Fruit fly (Drosophila melanogaster) whole organism, embryonic: ENCODE results near the gene Ir75d.

ENCODE experiments used
- Bdp1 ChIP-seq: fragments of 200-800 bp; sonication (Bioruptor generic); optimal IDR thresholded peaks from 3 replicates; lab custom pipeline; 2016; ENCODE audit warnings: missing biosample characterization, missing genetic modification characterization
- CG1024 ChIP-seq: fragments of 200-800 bp; sonication (Bioruptor generic); IDR thresholded peaks from 2 replicates; pipeline ENCODE4 v1.3.6; 2022; ENCODE audit warnings: missing biosample characterization, missing genetic modification characterization
- CG12071 ChIP-seq: fragments of 200-800 bp; sonication (Bioruptor generic); optimal IDR thresholded peaks from 3 replicates; lab custom pipeline; 2018; ENCODE audit warnings: missing biosample characterization, mild to moderate bottlenecking, missing genetic modification characterization
- CG12155 ChIP-seq: fragments of 200-800 bp; sonication (Bioruptor generic); optimal IDR thresholded peaks from 3 replicates; lab custom pipeline; 2016; ENCODE audit warnings: missing biosample characterization, missing genetic modification characterization
- CG12744 ChIP-seq: fragments of 200-800 bp; sonication (Bioruptor generic); optimal IDR thresholded peaks from 2 replicates; lab custom pipeline; 2016; ENCODE audit warnings: missing biosample characterization, missing genetic modification characterization
- CG13424 ChIP-seq: fragments of 200-800 bp; sonication (Bioruptor generic); optimal IDR thresholded peaks from 2 replicates; lab custom pipeline; 2019; ENCODE audit warnings: missing biosample characterization, mild to moderate bottlenecking, missing genetic modification characterization, moderate library complexity
- CG14050 ChIP-seq: fragments of 200-800 bp; sonication (Bioruptor generic); IDR thresholded peaks from 3 replicates; pipeline ENCODE4 v1.3.6; 2022; ENCODE audit warnings: missing biosample characterization, missing genetic modification characterization
- CG14710 ChIP-seq: fragments of 200-800 bp; sonication (Bioruptor generic); optimal IDR thresholded peaks from 3 replicates; lab custom pipeline; 2019; ENCODE audit warnings: missing biosample characterization, mild to moderate bottlenecking, missing genetic modification characterization, moderate library complexity
- CG15696 ChIP-seq: fragments of 200-800 bp; sonication (Bioruptor generic); optimal IDR thresholded peaks from 2 replicates; lab custom pipeline; 2019; ENCODE audit warnings: missing biosample characterization, mild to moderate bottlenecking, missing genetic modification characterization, moderate library complexity
- CG1792 ChIP-seq: fragments of 200-800 bp; sonication (Bioruptor generic); optimal IDR thresholded peaks from 2 replicates; lab custom pipeline; 2016; ENCODE audit warnings: missing biosample characterization, missing genetic modification characterization
- CG1832 ChIP-seq: fragments of 200-800 bp; sonication (Bioruptor generic); optimal IDR thresholded peaks from 2 replicates; lab custom pipeline; 2017; ENCODE audit warnings: missing biosample characterization, mild to moderate bottlenecking, missing genetic modification characterization, inconsistent platforms
- CG2678 ChIP-seq: fragments of 200-800 bp; sonication (Bioruptor generic); optimal IDR thresholded peaks from 3 replicates; lab custom pipeline; 2019; ENCODE audit warnings: missing biosample characterization, mild to moderate bottlenecking, missing genetic modification characterization, moderate library complexity
- CG2889 ChIP-seq: fragments of 200-800 bp; sonication (Bioruptor generic); IDR thresholded peaks from 3 replicates; pipeline ENCODE4 v1.3.6; 2022; ENCODE audit warnings: missing biosample characterization, missing genetic modification characterization
- CG3065 ChIP-seq: fragments of 200-800 bp; sonication (Bioruptor generic); optimal IDR thresholded peaks from 2 replicates; lab custom pipeline; 2016; ENCODE audit warnings: missing biosample characterization, missing genetic modification characterization
- CG4360 ChIP-seq: fragments of 200-800 bp; sonication (Bioruptor generic); IDR thresholded peaks from 2 replicates; pipeline ENCODE4 v1.3.6; 2022; ENCODE audit warnings: missing biosample characterization, missing genetic modification characterization
- CG4730 ChIP-seq: fragments of 200-800 bp; sonication (Bioruptor generic); IDR thresholded peaks from 2 replicates; pipeline ENCODE4 v1.3.6; 2022; ENCODE audit warnings: missing biosample characterization, missing genetic modification characterization
- CG7271 ChIP-seq: fragments of 200-800 bp; sonication (Bioruptor generic); optimal IDR thresholded peaks from 2 replicates; lab custom pipeline; 2018; ENCODE audit warnings: missing biosample characterization, mild to moderate bottlenecking, missing genetic modification characterization, moderate library complexity
- CG7745 ChIP-seq: fragments of 200-800 bp; sonication (Bioruptor generic); optimal IDR thresholded peaks from 2 replicates; lab custom pipeline; 2018; ENCODE audit warnings: missing biosample characterization, mild to moderate bottlenecking, missing genetic modification characterization, moderate library complexity
- CG7928 ChIP-seq: fragments of 200-800 bp; sonication (Bioruptor generic); optimal IDR thresholded peaks from 2 replicates; lab custom pipeline; 2017; ENCODE audit warnings: missing biosample characterization, mild to moderate bottlenecking, missing genetic modification characterization
- CG8924 ChIP-seq: fragments of 200-800 bp; optimal IDR thresholded peaks from 3 replicates; lab custom pipeline; 2019; ENCODE audit warnings: missing biosample characterization, mild to moderate bottlenecking, missing genetic modification characterization, moderate library complexity
- HLH3B ChIP-seq: fragments of 200-800 bp; sonication (Bioruptor generic); IDR thresholded peaks from 2 replicates; pipeline ENCODE4 v1.3.6; 2022; ENCODE audit warnings: missing biosample characterization, missing genetic modification characterization
- Myb ChIP-seq: fragments of 200-800 bp; sonication (Bioruptor generic); optimal IDR thresholded peaks from 2 replicates; lab custom pipeline; 2016; ENCODE audit warnings: missing biosample characterization, missing genetic modification characterization
- NFAT ChIP-seq: fragments of 200-800 bp; sonication (Bioruptor generic); IDR thresholded peaks from 2 replicates; pipeline ENCODE4 v1.3.6; 2022; ENCODE audit warnings: missing biosample characterization, missing genetic modification characterization
- Ptx1 ChIP-seq: fragments of 200-800 bp; sonication (Bioruptor generic); IDR thresholded peaks from 2 replicates; pipeline ENCODE4 v1.3.6; 2022; ENCODE audit warnings: missing biosample characterization, missing genetic modification characterization
- Six4 ChIP-seq: fragments of 200-800 bp; sonication (Bioruptor generic); optimal IDR thresholded peaks from 2 replicates; lab custom pipeline; 2016; ENCODE audit warnings: missing biosample characterization, missing genetic modification characterization
- Trl ChIP-seq, 3 experiments: fragments of >200 bp in 2 of 3; fragments of 200-800 bp in 1 of 3; sonication (Bioruptor generic) in 1 of 3; optimal IDR thresholded peaks; 2 replicates in 1 of 3; 3 replicates in 2 of 3; lab custom pipeline; 2016 to 2017; ENCODE audit warnings: missing biosample characterization in 1 of 3, missing genetic modification characterization in 1 of 3
- Usf ChIP-seq: fragments of 200-800 bp; sonication (Bioruptor generic); optimal IDR thresholded peaks from 2 replicates; lab custom pipeline; 2017; ENCODE audit warnings: missing genotype, missing biosample characterization, missing genetic modification characterization
- amos ChIP-seq: fragments of 200-800 bp; sonication (Bioruptor generic); IDR thresholded peaks from 2 replicates; pipeline ENCODE4 v1.3.6; 2022; ENCODE audit warnings: missing biosample characterization, missing genetic modification characterization; ENCODE audit not compliant: partially characterized antibody
- corto ChIP-seq: fragments of 200-800 bp; sonication (Bioruptor generic); optimal IDR thresholded peaks from 2 replicates; lab custom pipeline; 2016; ENCODE audit warnings: missing biosample characterization, mild to moderate bottlenecking, missing genetic modification characterization, moderate library complexity
- dmrt11E ChIP-seq: fragments of 200-800 bp; sonication (Bioruptor generic); optimal IDR thresholded peaks from 3 replicates; lab custom pipeline; 2018; ENCODE audit warnings: missing biosample characterization, mild to moderate bottlenecking, missing genetic modification characterization, moderate library complexity
- ftz-f1 ChIP-seq: fragments of 200-800 bp; sonication (Bioruptor generic); optimal IDR thresholded peaks from 2 replicates; lab custom pipeline; 2016; ENCODE audit warnings: missing biosample characterization, missing genetic modification characterization
- grau ChIP-seq: fragments of 200-800 bp; optimal IDR thresholded peaks from 3 replicates; lab custom pipeline; 2019; ENCODE audit warnings: missing biosample characterization, mild to moderate bottlenecking, missing genetic modification characterization, moderate library complexity
- insv ChIP-seq, 2 experiments: fragments of 200-800 bp; sonication (Bioruptor generic); optimal IDR thresholded peaks; 3 replicates each; lab custom pipeline; 2016 to 2018; ENCODE audit warnings: missing biosample characterization in 2 of 2, missing genetic modification characterization in 2 of 2
- kah ChIP-seq: fragments of 200-800 bp; sonication (Bioruptor generic); optimal IDR thresholded peaks from 2 replicates; lab custom pipeline; 2018; ENCODE audit warnings: missing biosample characterization, mild to moderate bottlenecking, missing genetic modification characterization
- knrl ChIP-seq: fragments of 200-800 bp; sonication (Bioruptor generic); IDR thresholded peaks from 3 replicates; pipeline ENCODE4 v1.3.6; 2022; ENCODE audit warnings: missing biosample characterization, missing genetic modification characterization; ENCODE audit not compliant: partially characterized antibody
- lab ChIP-seq: fragments of 200-800 bp; sonication (Bioruptor generic); optimal IDR thresholded peaks from 3 replicates; lab custom pipeline; 2017; ENCODE audit warnings: missing biosample characterization, missing genetic modification characterization, mild to moderate bottlenecking, moderate library complexity, missing genetic modification reagents
- lmd ChIP-seq: fragments of 200-800 bp; sonication (Bioruptor generic); IDR thresholded peaks from 2 replicates; pipeline ENCODE4 v1.3.6; 2022; ENCODE audit warnings: missing biosample characterization, missing genetic modification characterization
- lola ChIP-seq, 3 experiments: fragments of >200 bp in 2 of 3; fragments of 200-800 bp in 1 of 3; sonication (Bioruptor generic) in 1 of 3; optimal IDR thresholded peaks; 2 replicates each; lab custom pipeline; 2017 to 2019; ENCODE audit warnings: missing biosample characterization in 3 of 3, missing genetic modification characterization in 3 of 3, mild to moderate bottlenecking in 1 of 3, moderate library complexity in 1 of 3
- mam ChIP-seq: fragments of 200-800 bp; sonication (Bioruptor generic); optimal IDR thresholded peaks from 3 replicates; lab custom pipeline; 2016; ENCODE audit warnings: missing biosample characterization, missing genetic modification characterization
- pzg ChIP-seq: fragments of 200-800 bp; sonication (Bioruptor generic); optimal IDR thresholded peaks from 3 replicates; lab custom pipeline; 2018; ENCODE audit warnings: missing biosample characterization, mild to moderate bottlenecking, missing genetic modification characterization, moderate library complexity
- sima ChIP-seq: fragments of 200-800 bp; sonication (Bioruptor generic); optimal IDR thresholded peaks from 2 replicates; lab custom pipeline; 2016; ENCODE audit warnings: missing biosample characterization, missing genetic modification characterization
- tin ChIP-seq: fragments of 200-800 bp; sonication (Bioruptor generic); optimal IDR thresholded peaks from 3 replicates; lab custom pipeline; 2016; ENCODE audit warnings: missing biosample characterization, missing genetic modification characterization
- toy ChIP-seq: fragments of 200-800 bp; sonication (Bioruptor generic); IDR thresholded peaks from 2 replicates; pipeline ENCODE4 v1.3.6; 2022; ENCODE audit warnings: missing biosample characterization, missing genetic modification characterization
- tx ChIP-seq: fragments of 200-800 bp; sonication (Bioruptor generic); optimal IDR thresholded peaks from 2 replicates; lab custom pipeline; 2016; ENCODE audit warnings: missing biosample characterization, missing genetic modification characterization
- unc-4 ChIP-seq: fragments of 200-800 bp; sonication (Bioruptor generic); IDR thresholded peaks from 2 replicates; pipeline ENCODE4 v1.3.6; 2022; ENCODE audit warnings: missing biosample characterization, missing genetic modification characterization; ENCODE audit not compliant: partially characterized antibody
- vfl ChIP-seq: fragments of 200-800 bp; sonication (Bioruptor generic); optimal IDR thresholded peaks from 2 replicates; lab custom pipeline; 2016; ENCODE audit warnings: missing biosample characterization, missing genetic modification characterization
- zfh1 ChIP-seq: fragments of 200-800 bp; sonication (Bioruptor generic); IDR thresholded peaks from 3 replicates; pipeline ENCODE4 v1.3.6; 2022; ENCODE audit warnings: missing biosample characterization, missing genetic modification characterization

The Ir75d gene

DNA sequence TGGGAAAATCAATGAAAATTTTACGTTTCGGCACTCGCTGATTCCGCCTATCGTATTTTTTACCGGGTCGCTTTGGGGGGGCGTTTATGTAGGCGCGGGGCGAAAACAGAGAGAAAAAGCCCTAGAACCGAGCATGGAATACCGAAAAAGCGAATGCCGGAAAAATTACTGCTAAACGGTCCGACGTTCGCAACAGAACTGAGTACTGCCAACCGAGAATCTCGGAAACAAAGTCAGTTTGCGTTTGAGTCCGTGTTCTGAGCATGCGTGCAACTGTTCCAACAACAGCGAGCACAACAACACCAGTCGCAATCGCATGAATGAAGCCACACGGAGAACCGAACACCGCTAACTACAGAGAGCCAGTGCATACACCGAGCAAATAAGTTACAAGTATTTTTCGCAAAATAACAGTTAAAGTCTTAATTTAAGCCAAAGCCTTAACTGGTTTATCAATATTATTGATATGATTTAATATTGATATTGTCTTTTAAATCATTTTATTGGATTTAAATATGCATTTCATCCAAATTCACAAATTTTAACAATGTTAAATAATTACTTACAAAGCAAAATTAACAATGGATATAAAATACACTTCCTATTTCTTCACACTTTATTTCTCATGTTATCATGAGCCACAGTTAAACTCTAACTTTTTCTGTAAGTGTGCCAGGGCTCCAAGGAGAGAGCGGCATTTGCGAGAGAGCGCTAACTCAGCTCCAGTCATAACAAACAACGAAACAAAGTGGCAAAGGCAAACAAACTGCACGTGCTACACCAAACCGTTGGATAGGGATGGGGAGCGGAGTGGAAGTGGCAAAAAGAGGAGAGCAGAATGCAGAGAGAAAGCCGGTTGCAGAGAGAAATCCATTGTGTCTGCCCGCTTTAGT, 20.5 kb downstream of the Ir75d start, which contains the start of gene CG3961 (continued):
- peak; percentile 30 for TF ChIP-seq sima (GFP tag; lab: Kevin White, UChicago)
- peak; percentile 98 for TF ChIP-seq grau (tag; lab: Kevin White, UChicago)
- TF ChIP-seq Ptx1 (GFP tag; lab: Robert Waterston, UW): peak; percentile 96
- TF ChIP-seq CG1792 (GFP tag; lab: Kevin White, UChicago): peak; percentile 63
- TF ChIP-seq CG1024 (GFP tag; lab: Robert Waterston, UW): peak; percentile 79
- TF ChIP-seq Usf (GFP tag; lab: Kevin White, UChicago): peak; percentile 91
- TF ChIP-seq CG2678 (tag; lab: Kevin White, UChicago): peak; percentile 99
- TF ChIP-seq corto: peak; percentile 87
- TF ChIP-seq CG12155 (GFP tag; lab: Kevin White, UChicago): peak; percentile 89
- no peak for TF ChIP-seq CG1832 (GFP tag; lab: Kevin White, UChicago)
- TF ChIP-seq CG7745 (tag; lab: Kevin White, UChicago): no peak
- TF ChIP-seq CG14710 (tag; lab: Kevin White, UChicago): peak; percentile 98
- peak; percentile 82 for TF ChIP-seq mam (GFP tag; lab: Kevin White, UChicago)
- TF ChIP-seq CG13424 (tag; lab: Kevin White, UChicago): peak; percentile 99
- peak; percentile 69; the same call in 1 of the 2 replicates for TF ChIP-seq toy (GFP tag; lab: Robert Waterston, UW)
- peak in 1 of 2 experiments; percentile 74 for TF ChIP-seq insv (GFP tag; optimal IDR thresholded peaks at IDR 0.05; lab: Kevin White, UChicago)
- peak; percentile 80 for TF ChIP-seq CG12744 (GFP tag; lab: Kevin White, UChicago)
- TF ChIP-seq Trl (optimal IDR thresholded peaks at IDR 0.05; lab: Kevin White, UChicago): peak; percentile 79 to 92
- TF ChIP-seq Trl (GFP tag; optimal IDR thresholded peaks at IDR 0.05; lab: Kevin White, UChicago): peak; percentile 83
- peak; percentile 99 for TF ChIP-seq CG8924 (tag; lab: Kevin White, UChicago)
- TF ChIP-seq unc-4: no peak
- no peak for TF ChIP-seq NFAT (GFP tag; lab: Robert Waterston, UW)
- TF ChIP-seq Six4 (GFP tag; lab: Kevin White, UChicago): peak; percentile 96
- TF ChIP-seq Bdp1 (GFP tag; lab: Kevin White, UChicago): peak; percentile 80
- TF ChIP-seq amos (GFP tag; lab: Robert Waterston, UW): no peak; the same call in 1 of the 2 replicates
- TF ChIP-seq zfh1 (GFP tag; lab: Robert Waterston, UW): peak; percentile 85
- peak; percentile 94 for TF ChIP-seq kah (GFP tag; lab: Kevin White, UChicago)
- no peak for TF ChIP-seq pzg (GFP tag; lab: Kevin White, UChicago)
- peak; percentile 96 for TF ChIP-seq tin (GFP tag; lab: Kevin White, UChicago)
- peak; percentile 94 for TF ChIP-seq CG15696 (tag; lab: Kevin White, UChicago)
- TF ChIP-seq lab (GFP tag; lab: Kevin White, UChicago): peak; percentile 97
- TF ChIP-seq CG4730 (GFP tag; lab: Robert Waterston, UW): peak; percentile 82
- TF ChIP-seq HLH3B: peak; percentile 95
- TF ChIP-seq CG12071 (GFP tag; lab: Kevin White, UChicago): peak; percentile 72
- TF ChIP-seq ftz-f1 (GFP tag; lab: Kevin White, UChicago): no peak
- TF ChIP-seq lola (GFP tag; optimal IDR thresholded peaks at IDR 0.05; lab: Kevin White, UChicago): peak in 1 of 3 experiments; percentile 100
- peak; percentile 72; the same call in 2 of the 3 replicates for TF ChIP-seq CG2889 (GFP tag; lab: Robert Waterston, UW)
- peak; percentile 59 for TF ChIP-seq tx (GFP tag; lab: Kevin White, UChicago)
- TF ChIP-seq CG4360: peak; percentile 62
- TF ChIP-seq CG7271 (tag; lab: Kevin White, UChicago): peak; percentile 57
- peak; percentile 73 for TF ChIP-seq CG7928 (GFP tag; lab: Kevin White, UChicago)
- TF ChIP-seq knrl (GFP tag; lab: Robert Waterston, UW): no peak
- peak; percentile 94 for TF ChIP-seq lmd (GFP tag; lab: Robert Waterston, UW)
- TF ChIP-seq Myb (GFP tag; lab: Kevin White, UChicago): peak; percentile 58
- peak; percentile 98 for TF ChIP-seq dmrt11E (tag; lab: Kevin White, UChicago)
- peak; percentile 94 for TF ChIP-seq CG3065 (GFP tag; lab: Kevin White, UChicago)
- peak; percentile 83 for TF ChIP-seq CG14050 (GFP tag; lab: Robert Waterston, UW)
- peak; percentile 83 for TF ChIP-seq vfl (GFP tag; lab: Kevin White, UChicago)
